Fruit fly (Drosophila melanogaster) whole organism, pupa: ENCODE results near the gene hale.

Experiments used
- CG12605 ChIP-seq: fragments of 200-800 bp; sonication (Bioruptor generic); IDR thresholded peaks from 2 replicates; pipeline ENCODE4 v1.3.6; 2022; ENCODE audit warnings: missing biosample characterization, missing genetic modification characterization
- CG8301 ChIP-seq: fragments of 200-800 bp; sonication (Bioruptor generic); optimal IDR thresholded peaks from 2 replicates; lab custom pipeline; 2018; ENCODE audit warnings: missing biosample characterization, mild to moderate bottlenecking, missing genetic modification characterization
- EcR ChIP-seq: fragments of 200-800 bp; sonication (Bioruptor generic); optimal IDR thresholded peaks from 3 replicates; lab custom pipeline; 2019; ENCODE audit warnings: missing biosample characterization, missing genetic modification characterization, mild to moderate bottlenecking, moderate library complexity, missing genetic modification reagents

DNA sequence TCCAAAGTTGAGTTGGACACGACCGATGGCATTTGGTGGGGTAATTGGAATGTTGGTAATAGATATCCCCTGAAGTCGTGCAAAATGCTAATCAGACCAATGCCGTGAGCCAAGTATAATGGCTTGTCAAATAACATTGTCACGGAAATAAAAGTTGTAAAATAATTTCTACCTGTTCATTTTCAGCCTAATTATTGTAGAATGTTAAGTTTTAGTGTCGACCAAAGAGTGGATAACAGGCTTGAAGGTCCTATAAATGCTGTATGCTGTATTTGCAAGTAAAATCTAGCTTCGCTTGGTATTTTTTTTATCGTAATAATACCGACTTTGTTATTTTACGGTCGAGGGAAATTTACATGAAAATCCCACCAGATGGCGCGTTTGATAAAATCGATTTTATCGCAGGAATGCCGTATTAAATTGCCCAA is 18.8 kb upstream of the hale start:
- TF ChIP-seq CG8301: no peak
- no peak for TF ChIP-seq CG12605
- TF ChIP-seq EcR: no peak
